Fruit fly (Drosophila melanogaster) whole organism, wandering third instar larva: Measurements from ENCODE around the gene CG3632.
A peak's percentile ranks its signal among the peaks of the same experiment; 100 is the strongest.

Experiments
- Abd-B ChIP-seq: fragments of >200 bp; optimal IDR thresholded peaks from 2 replicates; lab custom pipeline; 2017; ENCODE audit warnings: missing biosample characterization, missing genetic modification characterization
- CG32264 ChIP-seq: fragments of 200-800 bp; sonication (Bioruptor generic); optimal IDR thresholded peaks from 2 replicates; lab custom pipeline; 2016; ENCODE audit warnings: missing biosample characterization, missing genetic modification characterization
- CG9705 ChIP-seq: fragments of 200-800 bp; sonication (Bioruptor generic); optimal IDR thresholded peaks from 2 replicates; lab custom pipeline; 2018; ENCODE audit warnings: missing biosample characterization, mild to moderate bottlenecking, missing genetic modification characterization
- CrebA ChIP-seq: fragments of 200-800 bp; sonication (Bioruptor generic); optimal IDR thresholded peaks from 2 replicates; lab custom pipeline; 2016; ENCODE audit warnings: missing biosample characterization, mild to moderate bottlenecking, missing genetic modification characterization, borderline replicate concordance
- Dfd ChIP-seq: fragments of >200 bp; optimal IDR thresholded peaks from 2 replicates; lab custom pipeline; 2017; ENCODE audit warnings: missing biosample characterization, missing genetic modification characterization
- Dif ChIP-seq: fragments of 200-275, 200-300 bp; sonication (Bioruptor generic); optimal IDR thresholded peaks from 2 replicates; lab custom pipeline; 2018; ENCODE audit warnings: missing biosample characterization, missing genetic modification characterization; ENCODE audit not compliant: partially characterized antibody
- GATAd ChIP-seq: sonication (Bioruptor generic); optimal IDR thresholded peaks from 2 replicates; lab custom pipeline; 2016; ENCODE audit warnings: missing biosample characterization, missing genetic modification characterization
- HLH106 ChIP-seq: fragments of 200-800 bp; optimal IDR thresholded peaks from 3 replicates; lab custom pipeline; 2019; ENCODE audit warnings: missing biosample characterization, mild to moderate bottlenecking, missing genetic modification characterization, moderate library complexity
- Hnf4 ChIP-seq: fragments of 200-800 bp; sonication (Bioruptor generic); optimal IDR thresholded peaks from 2 replicates; lab custom pipeline; 2016; ENCODE audit warnings: missing biosample characterization, mild to moderate bottlenecking, missing genetic modification characterization
- Hr78 ChIP-seq: fragments of >200 bp; optimal IDR thresholded peaks from 2 replicates; lab custom pipeline; 2017; ENCODE audit warnings: missing biosample characterization, missing genetic modification characterization
- Hr83 ChIP-seq: fragments of 200-300 bp; sonication (Bioruptor generic); optimal IDR thresholded peaks from 2 replicates; lab custom pipeline; 2016; ENCODE audit warnings: missing biosample characterization, mild to moderate bottlenecking, missing genetic modification characterization, moderate library complexity; ENCODE audit not compliant: poor library complexity, severe bottlenecking
- Jra ChIP-seq: sonication (Bioruptor generic); optimal IDR thresholded peaks from 2 replicates; lab custom pipeline; 2016; ENCODE audit warnings: missing biosample characterization, missing genetic modification characterization
- Mio ChIP-seq: sonication (Bioruptor generic); optimal IDR thresholded peaks from 2 replicates; lab custom pipeline; 2016; ENCODE audit warnings: missing biosample characterization, missing genetic modification characterization
- Myc ChIP-seq: fragments of >200 bp; optimal IDR thresholded peaks from 2 replicates; lab custom pipeline; 2017
- N ChIP-seq: fragments of >200 bp; optimal IDR thresholded peaks from 2 replicates; lab custom pipeline; 2018; ENCODE audit warnings: missing biosample characterization, missing external identifiers, missing genetic modification characterization
- OdsH ChIP-seq: fragments of 200-800 bp; sonication (Bioruptor generic); optimal IDR thresholded peaks from 2 replicates; lab custom pipeline; 2016; ENCODE audit warnings: missing biosample characterization, mild to moderate bottlenecking, missing genetic modification characterization
- Rel ChIP-seq, 2 experiments: fragments of 200-800 bp; sonication (Bioruptor generic) in 1 of 2; optimal IDR thresholded peaks; 2 replicates in 1 of 2; 3 replicates in 1 of 2; lab custom pipeline; 2016 to 2019; ENCODE audit warnings: mild to moderate bottlenecking in 2 of 2, missing biosample characterization in 2 of 2, missing genetic modification characterization in 2 of 2, moderate library complexity in 1 of 2
- Sp1 ChIP-seq: fragments of 200-800 bp; sonication (Bioruptor generic); optimal IDR thresholded peaks from 3 replicates; lab custom pipeline; 2019; ENCODE audit warnings: missing biosample characterization, mild to moderate bottlenecking, missing genetic modification characterization, moderate library complexity
- Vsx2 ChIP-seq: fragments of 200-300, 225-300 bp; sonication (Bioruptor generic); optimal IDR thresholded peaks from 2 replicates; lab custom pipeline; 2018; ENCODE audit warnings: missing biosample characterization, missing genetic modification characterization; ENCODE audit not compliant: partially characterized antibody
- br ChIP-seq: fragments of 200-800 bp; sonication (Bioruptor generic); optimal IDR thresholded peaks from 2 replicates; lab custom pipeline; 2016; ENCODE audit warnings: missing biosample characterization, missing genetic modification characterization
- brk ChIP-seq: fragments of 200-800 bp; sonication (Bioruptor generic); optimal IDR thresholded peaks from 2 replicates; lab custom pipeline; 2016; ENCODE audit warnings: missing biosample characterization, mild to moderate bottlenecking, missing genetic modification characterization
- dl ChIP-seq, 2 experiments: fragments of 175-275, 200-275 bp in 1 of 2; fragments of 200-275 bp in 1 of 2; sonication (Bioruptor generic); optimal IDR thresholded peaks; lab custom pipeline; 2018; ENCODE audit warnings: mild to moderate bottlenecking in 2 of 2, missing biosample characterization in 2 of 2, missing genetic modification characterization in 2 of 2, moderate library complexity in 2 of 2; ENCODE audit not compliant: partially characterized antibody in 2 of 2, insufficient read depth in 1 of 2
- dmrt93B ChIP-seq: fragments of 200-800 bp; sonication (Bioruptor generic); optimal IDR thresholded peaks from 2 replicates; lab custom pipeline; 2018; ENCODE audit warnings: missing biosample characterization, mild to moderate bottlenecking, missing genetic modification characterization
- dsf ChIP-seq: sonication (Bioruptor generic); optimal IDR thresholded peaks from 2 replicates; lab custom pipeline; 2016; ENCODE audit warnings: missing biosample characterization, missing genetic modification characterization, borderline replicate concordance
- ey ChIP-seq: fragments of 200-800 bp; sonication (Bioruptor generic); optimal IDR thresholded peaks from 2 replicates; lab custom pipeline; 2016; ENCODE audit warnings: missing biosample characterization, missing genetic modification characterization
- foxo ChIP-seq, 2 experiments: fragments of 200-800 bp; sonication (Bioruptor generic); optimal IDR thresholded peaks; 2 replicates in 1 of 2; 3 replicates in 1 of 2; lab custom pipeline; 2016 to 2017; ENCODE audit warnings: missing biosample characterization in 2 of 2, missing genetic modification characterization in 2 of 2
- fru ChIP-seq: fragments of 200-800 bp; sonication (Bioruptor generic); optimal IDR thresholded peaks from 3 replicates; lab custom pipeline; 2016; ENCODE audit warnings: missing biosample characterization, mild to moderate bottlenecking, missing genetic modification characterization
- h ChIP-seq: fragments of 200-800 bp; sonication (Bioruptor generic); optimal IDR thresholded peaks from 3 replicates; lab custom pipeline; 2016; ENCODE audit warnings: missing biosample characterization, mild to moderate bottlenecking, missing genetic modification characterization
- jim ChIP-seq: fragments of 175-275, 200-325 bp; sonication (Bioruptor generic); optimal IDR thresholded peaks from 2 replicates; lab custom pipeline; 2016; ENCODE audit warnings: missing biosample characterization, mild to moderate bottlenecking, missing genetic modification characterization
- lola ChIP-seq: fragments of >200 bp; optimal IDR thresholded peaks from 2 replicates; lab custom pipeline; 2017; ENCODE audit warnings: missing biosample characterization, missing genetic modification characterization
- pan ChIP-seq: fragments of >200 bp; optimal IDR thresholded peaks from 2 replicates; lab custom pipeline; 2017
- psq ChIP-seq: fragments of 200-800 bp; sonication (Bioruptor generic); optimal IDR thresholded peaks from 3 replicates; lab custom pipeline; 2017; ENCODE audit warnings: missing biosample characterization, mild to moderate bottlenecking, missing genetic modification characterization, moderate library complexity
- rgr ChIP-seq: fragments of 200-800 bp; sonication (Bioruptor generic); optimal IDR thresholded peaks from 3 replicates; lab custom pipeline; 2016; ENCODE audit warnings: missing biosample characterization, mild to moderate bottlenecking, missing genetic modification characterization
- sage ChIP-seq: fragments of 200-800 bp; sonication (Bioruptor generic); optimal IDR thresholded peaks from 2 replicates; lab custom pipeline; 2016; ENCODE audit warnings: missing biosample characterization, mild to moderate bottlenecking, missing genetic modification characterization
- sv ChIP-seq: fragments of 200-800 bp; sonication (Bioruptor generic); optimal IDR thresholded peaks from 3 replicates; lab custom pipeline; 2016; ENCODE audit warnings: missing biosample characterization, missing genetic modification characterization
- tai ChIP-seq: sonication (Bioruptor generic); optimal IDR thresholded peaks from 2 replicates; lab custom pipeline; 2016; ENCODE audit warnings: missing biosample characterization, missing genetic modification characterization
- usp ChIP-seq: fragments of >200 bp; optimal IDR thresholded peaks from 2 replicates; lab custom pipeline; 2017; ENCODE audit warnings: missing biosample characterization, missing genetic modification characterization
- woc ChIP-seq: sonication (Bioruptor generic); optimal IDR thresholded peaks from 2 replicates; lab custom pipeline; 2016; ENCODE audit warnings: missing biosample characterization, mild to moderate bottlenecking, missing genetic modification characterization

CG3632 gene

DNA sequence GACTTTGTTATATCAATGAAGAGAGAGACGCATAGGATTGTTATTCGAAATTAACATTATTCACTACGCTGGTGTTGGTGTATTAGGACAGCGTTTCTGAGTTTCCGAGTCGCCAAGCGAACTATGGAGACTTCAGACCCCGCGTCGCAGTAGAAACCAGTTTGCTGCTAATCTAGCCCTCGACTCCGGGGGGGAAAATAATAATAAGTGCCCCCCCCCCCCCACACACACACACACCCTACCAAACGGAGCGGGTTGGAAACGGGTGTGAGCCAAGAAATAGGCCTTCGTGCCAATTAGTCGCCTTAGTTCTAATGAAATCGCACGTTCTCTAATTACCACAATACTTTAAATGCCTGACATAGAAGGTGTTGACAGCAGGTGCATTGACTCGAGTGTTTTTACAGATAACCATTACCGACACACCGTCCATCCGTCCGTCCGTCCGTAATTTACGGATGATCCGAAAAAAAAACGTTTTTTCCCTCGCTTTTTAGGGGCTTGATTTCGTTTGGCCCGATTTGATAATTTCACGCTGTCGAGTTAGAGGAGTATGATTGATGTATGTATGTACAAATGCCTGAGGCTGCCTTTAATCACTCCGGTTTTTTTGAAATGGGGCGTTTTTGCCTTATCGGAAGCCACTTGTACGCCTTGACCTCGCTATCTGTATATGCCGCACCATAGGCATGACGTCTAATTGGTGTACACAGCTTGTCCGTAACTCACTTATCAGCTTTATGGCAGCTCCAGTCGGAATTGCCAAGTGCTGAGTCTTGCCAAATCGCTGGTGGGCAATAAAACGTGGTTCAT, 14.5 kb upstream of the CG3632 start:
- TF ChIP-seq Abd-B (GFP tag; lab: Kevin White, UChicago) = no peak
- no peak for TF ChIP-seq psq (GFP tag; lab: Kevin White, UChicago)
- peak; percentile 27 for TF ChIP-seq h (GFP tag; lab: Kevin White, UChicago)
- peak; percentile 47 for TF ChIP-seq Rel (GFP tag; optimal IDR thresholded peaks at IDR 0.05; lab: Kevin White, UChicago)
- TF ChIP-seq Rel (tag; optimal IDR thresholded peaks at IDR 0.05; lab: Kevin White, UChicago) = peak; percentile 81

dm6 chrX:16285186-16285585, 11.3 kb upstream of the CG3632 start:
- TF ChIP-seq psq (GFP tag; lab: Kevin White, UChicago) (no peak), CG32264 (GFP tag; lab: Kevin White, UChicago) (no peak), fru (GFP tag; lab: Kevin White, UChicago) (peak; percentile 33), sage (no peak), rgr (peak; percentile 19), HLH106 (peak; percentile 35), foxo (GFP tag; optimal IDR thresholded peaks at IDR 0.05; lab: Kevin White, UChicago) (peak in 1 of 2 experiments; percentile 42), brk (GFP tag; lab: Kevin White, UChicago) (no peak), dmrt93B (GFP tag; lab: Kevin White, UChicago) (no peak), pan (no peak), woc (GFP tag; lab: Kevin White, UChicago) (no peak), GATAd (GFP tag; lab: Kevin White, UChicago) (no peak), usp (GFP tag; lab: Kevin White, UChicago) (no peak), Sp1 (peak; percentile 6), Hr83 (GFP tag; lab: Kevin White, UChicago) (no peak), N (no peak), Hnf4 (GFP tag; lab: Kevin White, UChicago) (no peak), Abd-B (GFP tag; lab: Kevin White, UChicago) (no peak), Dfd (GFP tag; lab: Kevin White, UChicago) (no peak), Dif (GFP tag; lab: Kevin White, UChicago) (no peak), dl (GFP tag; optimal IDR thresholded peaks at IDR 0.05; lab: Kevin White, UChicago; ENCODE audit: insufficient read depth in 1 of 2, partially characterized antibody in 2 of 2) (no peak), h (GFP tag; lab: Kevin White, UChicago) (peak; percentile 25), CG9705 (GFP tag; lab: Kevin White, UChicago) (no peak), br (GFP tag; lab: Kevin White, UChicago) (peak; percentile 2), ey (GFP tag; lab: Kevin White, UChicago) (peak; percentile 1), tai (no peak), Hr78 (GFP tag; lab: Kevin White, UChicago) (no peak), jim (GFP tag; lab: Kevin White, UChicago) (no peak), lola (GFP tag; lab: Kevin White, UChicago) (no peak), dsf (no peak), Rel (GFP tag; optimal IDR thresholded peaks at IDR 0.05; lab: Kevin White, UChicago) (no peak), Rel (tag; optimal IDR thresholded peaks at IDR 0.05; lab: Kevin White, UChicago) (no peak), Vsx2 (no peak), CrebA (GFP tag; lab: Kevin White, UChicago) (no peak), Myc (lab: Kevin White, UChicago) (no peak), Jra (GFP tag; lab: Kevin White, UChicago) (no peak), OdsH (GFP tag; lab: Kevin White, UChicago) (peak; percentile 15), Mio (no peak), sv (GFP tag; lab: Kevin White, UChicago) (no peak)
